Fruit fly (Drosophila melanogaster): ENCODE results near the gene Atg2.
A peak's percentile ranks its signal among the peaks of the same experiment; 100 is the strongest.

The Atg2 gene

dm6 chr3L:2802085-2802484 lies 27.9 kb downstream of the Atg2 start (continued):
- TF ChIP-seq Eip93F (GFP tag; optimal IDR thresholded peaks at IDR 0.05) (no peak), CG6808 (GFP tag; optimal IDR thresholded peaks at IDR 0.05) (peak; percentile 3), CG4318 (GFP tag; optimal IDR thresholded peaks at IDR 0.05) (peak; percentile 81), Ets21C (GFP tag; optimal IDR thresholded peaks at IDR 0.05) (peak; percentile 51), OdsH (GFP tag; optimal IDR thresholded peaks at IDR 0.05) (peak; percentile 70), dac (GFP tag; optimal IDR thresholded peaks at IDR 0.05) (peak; percentile 78), CG6163 (GFP tag; IDR thresholded peaks at IDR 0.05) (peak; percentile 79), acj6 (GFP tag; optimal IDR thresholded peaks at IDR 0.05) (peak; percentile 56)

dm6 chr3L:2805137-2805955 lies 31.2 kb downstream of the Atg2 start:
- TF ChIP-seq CG7368 (GFP tag; optimal IDR thresholded peaks at IDR 0.05) = no peak
- TF ChIP-seq salr (GFP tag; optimal IDR thresholded peaks at IDR 0.05) = peak in 1 of 2 experiments; percentile 7
- peak; percentile 20 for TF ChIP-seq Eip78C (GFP tag)
- no peak for TF ChIP-seq CG6792 (GFP tag; optimal IDR thresholded peaks at IDR 0.05)
- TF ChIP-seq CG3032 (tag; optimal IDR thresholded peaks at IDR 0.05) = peak; percentile 12
- peak; percentile 74 for TF ChIP-seq CG6808 (GFP tag; optimal IDR thresholded peaks at IDR 0.05)
- TF ChIP-seq Sox102F (GFP tag; optimal IDR thresholded peaks at IDR 0.05) = no peak
- no peak for TF ChIP-seq acj6 (GFP tag; optimal IDR thresholded peaks at IDR 0.05)
- peak; percentile 78 for TF ChIP-seq CG6163 (GFP tag; IDR thresholded peaks at IDR 0.05)
- TF ChIP-seq ss (GFP tag; optimal IDR thresholded peaks at IDR 0.05) = peak; percentile 74 to 79
- TF ChIP-seq CG11294 (GFP tag; IDR thresholded peaks at IDR 0.05) = no peak
- peak; percentile 23 for TF ChIP-seq CG1621 (tag; optimal IDR thresholded peaks at IDR 0.05)
- peak; percentile 43 for TF ChIP-seq Ets96B (tag; optimal IDR thresholded peaks at IDR 0.05)
- TF ChIP-seq Blimp-1 (GFP tag; optimal IDR thresholded peaks at IDR 0.05) = no peak
- no peak for TF ChIP-seq esn (GFP tag; optimal IDR thresholded peaks at IDR 0.05)
- TF ChIP-seq eg (GFP tag; IDR thresholded peaks at IDR 0.05) = peak; percentile 80
- peak; percentile 55 for TF ChIP-seq CG10669 (GFP tag; optimal IDR thresholded peaks at IDR 0.05)
- TF ChIP-seq spab (GFP tag; optimal IDR thresholded peaks at IDR 0.05) = peak; percentile 25
- TF ChIP-seq pdm3 (GFP tag; optimal IDR thresholded peaks at IDR 0.05) = peak; percentile 3
- peak; percentile 53; the same call in 2 of the 3 replicates for TF ChIP-seq CG8119 (GFP tag; IDR thresholded peaks at IDR 0.05)
- peak; percentile 1 for TF ChIP-seq CG32006 (GFP tag; optimal IDR thresholded peaks at IDR 0.05)
- no peak for TF ChIP-seq topi (GFP tag; optimal IDR thresholded peaks at IDR 0.05)
- TF ChIP-seq CG9139 (GFP tag; optimal IDR thresholded peaks at IDR 0.05) = peak; percentile 55
- peak; percentile 71 for TF ChIP-seq vri (GFP tag; optimal IDR thresholded peaks at IDR 0.05)
- TF ChIP-seq achi (GFP tag; optimal IDR thresholded peaks at IDR 0.05) = peak; percentile 14
- TF ChIP-seq CG6276 (GFP tag; optimal IDR thresholded peaks at IDR 0.05) = peak; percentile 63
- peak; percentile 50 for TF ChIP-seq CG16779 (tag; optimal IDR thresholded peaks at IDR 0.05)

dm6 chr3L:2805956-2806527 lies 31.9 kb downstream of the Atg2 start:
- peak; percentile 85 for TF ChIP-seq CG11294 (GFP tag; IDR thresholded peaks at IDR 0.05)
- TF ChIP-seq dac (GFP tag; optimal IDR thresholded peaks at IDR 0.05) = no peak
- TF ChIP-seq CG15336 (GFP tag; IDR thresholded peaks at IDR 0.05) = peak; percentile 64
- TF ChIP-seq pdm3 (GFP tag; optimal IDR thresholded peaks at IDR 0.05) = peak; percentile 17
- TF ChIP-seq CG7368 (GFP tag; optimal IDR thresholded peaks at IDR 0.05) = peak; percentile 57
- TF ChIP-seq esn (GFP tag; optimal IDR thresholded peaks at IDR 0.05) = peak; percentile 79
- peak; percentile 83 for TF ChIP-seq Gug (GFP tag; IDR thresholded peaks at IDR 0.05)
- peak; percentile 53 for TF ChIP-seq acj6 (GFP tag; optimal IDR thresholded peaks at IDR 0.05)
- TF ChIP-seq Ets96B (tag; optimal IDR thresholded peaks at IDR 0.05) = peak; percentile 18
- peak; percentile 62 for TF ChIP-seq Ets21C (GFP tag; optimal IDR thresholded peaks at IDR 0.05)
- no peak for TF ChIP-seq CG6854 (GFP tag; optimal IDR thresholded peaks at IDR 0.05)
- peak; percentile 93 for TF ChIP-seq CG6163 (GFP tag; IDR thresholded peaks at IDR 0.05)
- TF ChIP-seq dsx (GFP tag; optimal IDR thresholded peaks at IDR 0.05; ENCODE audit: poor library complexity, severe bottlenecking) = peak; percentile 18
- TF ChIP-seq Sox14 (GFP tag; optimal IDR thresholded peaks at IDR 0.05) = peak; percentile 28
- TF ChIP-seq salr (GFP tag; optimal IDR thresholded peaks at IDR 0.05) = no peak
- peak; percentile 74 for TF ChIP-seq lz (GFP tag; optimal IDR thresholded peaks at IDR 0.05)
- TF ChIP-seq CG10631 (GFP tag; optimal IDR thresholded peaks at IDR 0.05) = peak; percentile 47
- TF ChIP-seq ss (GFP tag; optimal IDR thresholded peaks at IDR 0.05) = no peak
- TF ChIP-seq CG8319 (GFP tag; optimal IDR thresholded peaks at IDR 0.05) = peak; percentile 2
- peak; percentile 35 for TF ChIP-seq achi (GFP tag; optimal IDR thresholded peaks at IDR 0.05)
- TF ChIP-seq CG31627 (GFP tag; optimal IDR thresholded peaks at IDR 0.05) = peak; percentile 60
- TF ChIP-seq fd85E (GFP tag; optimal IDR thresholded peaks at IDR 0.05) = peak; percentile 2
- TF ChIP-seq CG6276 (GFP tag; optimal IDR thresholded peaks at IDR 0.05) = no peak
- TF ChIP-seq Blimp-1 (GFP tag; optimal IDR thresholded peaks at IDR 0.05) = no peak
- peak; percentile 49 for TF ChIP-seq CG11762 (GFP tag; optimal IDR thresholded peaks at IDR 0.05; ENCODE audit: insufficient read depth)
- TF ChIP-seq CG9139 (GFP tag; optimal IDR thresholded peaks at IDR 0.05) = no peak
